Worm (Caenorhabditis elegans) whole organism, L2 larva: ENCODE results near the gene dsb-2.
A peak's percentile ranks its signal among the peaks of the same experiment; 100 is the strongest.

ENCODE experiments used
- C34F6.9 ChIP-seq: fragments of 150-350 bp; optimal IDR thresholded peaks from 2 replicates; lab custom pipeline; 2014; ENCODE audit warnings: missing biosample characterization, missing genetic modification characterization
- F13H6.1 ChIP-seq: sonication (generic microtip); optimal IDR thresholded peaks from 2 replicates; lab custom pipeline; 2016; ENCODE audit warnings: missing genetic modification characterization, missing compliant biosample characterization
- R02D3.7 ChIP-seq: fragments of 150-350 bp; optimal IDR thresholded peaks from 2 replicates; lab custom pipeline; 2014; ENCODE audit warnings: missing biosample characterization, missing genetic modification characterization
- Y55F3AM.14 ChIP-seq: fragments of 200-800 bp; sonication (Bioruptor generic); optimal IDR thresholded peaks from 2 replicates; lab custom pipeline; 2018; ENCODE audit warnings: mild to moderate bottlenecking, missing genetic modification characterization, missing compliant biosample characterization
- ZK546.5 ChIP-seq: sonication (generic microtip); optimal IDR thresholded peaks from 2 replicates; lab custom pipeline; 2017; ENCODE audit warnings: missing biosample characterization, missing genetic modification characterization
- alr-1 ChIP-seq: fragments of 150-350 bp; optimal IDR thresholded peaks from 2 replicates; lab custom pipeline; 2014; ENCODE audit warnings: missing biosample characterization, missing genetic modification characterization
- aly-2 ChIP-seq: fragments of 150-350 bp; optimal IDR thresholded peaks from 2 replicates; lab custom pipeline; 2014; ENCODE audit warnings: missing biosample characterization, missing genetic modification characterization
- ama-1 ChIP-seq: fragments of 150-350 bp; optimal IDR thresholded peaks from 2 replicates; lab custom pipeline; 2018; ENCODE audit warnings: inconsistent platforms
- blmp-1 ChIP-seq: sonication (generic microtip); optimal IDR thresholded peaks from 2 replicates; lab custom pipeline; 2017; ENCODE audit warnings: missing genetic modification characterization, mild to moderate bottlenecking, missing compliant biosample characterization, antibody characterized with exemption, moderate library complexity; ENCODE audit not compliant: insufficient read depth
- ceh-16 ChIP-seq: fragments of 150-350 bp; optimal IDR thresholded peaks from 2 replicates; lab custom pipeline; 2014; ENCODE audit warnings: missing biosample characterization, missing genetic modification characterization
- ceh-82 ChIP-seq: fragments of 150-350 bp; optimal IDR thresholded peaks from 2 replicates; lab custom pipeline; 2014; ENCODE audit warnings: missing biosample characterization, missing genetic modification characterization
- crh-2 ChIP-seq: sonication (generic microtip); optimal IDR thresholded peaks from 2 replicates; lab custom pipeline; 2017; ENCODE audit warnings: missing biosample characterization, missing genetic modification characterization
- dmd-4 ChIP-seq: sonication (generic microtip); optimal IDR thresholded peaks from 2 replicates; lab custom pipeline; 2017; ENCODE audit warnings: missing biosample characterization, missing genetic modification characterization
- egl-27 ChIP-seq: sonication (generic microtip); optimal IDR thresholded peaks from 3 replicates; lab custom pipeline; 2017; ENCODE audit warnings: missing biosample characterization, missing genetic modification reagents, missing genetic modification characterization
- elt-1 ChIP-seq: fragments of 150-350 bp; optimal IDR thresholded peaks from 2 replicates; lab custom pipeline; 2014; ENCODE audit warnings: missing biosample characterization, missing genetic modification characterization
- elt-3 ChIP-seq: sonication (generic microtip); optimal IDR thresholded peaks from 2 replicates; lab custom pipeline; 2017; ENCODE audit warnings: missing biosample characterization, missing genetic modification characterization
- fos-1 ChIP-seq: fragments of 150-350 bp; optimal IDR thresholded peaks from 2 replicates; lab custom pipeline; 2014; ENCODE audit warnings: missing biosample characterization, missing genetic modification characterization
- gmeb-1 ChIP-seq: fragments of 150-350 bp; optimal IDR thresholded peaks from 2 replicates; lab custom pipeline; 2014; ENCODE audit warnings: missing biosample characterization, missing genetic modification characterization
- lin-11 ChIP-seq: fragments of 150-350 bp; sonication (generic microtip); optimal IDR thresholded peaks from 2 replicates; lab custom pipeline; 2014; ENCODE audit warnings: missing biosample characterization, missing genetic modification characterization, inconsistent platforms, mixed read lengths
- lin-13 ChIP-seq: fragments of 150-350 bp; optimal IDR thresholded peaks from 2 replicates; lab custom pipeline; 2014; ENCODE audit warnings: missing biosample characterization, missing genetic modification reagents, missing genetic modification characterization
- lin-39 ChIP-seq: fragments of 150-350 bp; optimal IDR thresholded peaks from 2 replicates; lab custom pipeline; 2014; ENCODE audit warnings: missing biosample characterization, missing genetic modification reagents, missing genetic modification characterization
- lsy-2 ChIP-seq, 2 experiments: fragments of 150-350 bp in 1 of 2; sonication (generic microtip) in 1 of 2; optimal IDR thresholded peaks; 2 replicates each; lab custom pipeline; 2014 to 2017; ENCODE audit warnings: missing biosample characterization in 2 of 2, missing genetic modification characterization in 2 of 2
- mab-5 ChIP-seq: fragments of 150-350 bp; optimal IDR thresholded peaks from 2 replicates; lab custom pipeline; 2014; ENCODE audit warnings: missing biosample characterization, missing genetic modification characterization
- mbf-1 ChIP-seq: sonication (generic microtip); optimal IDR thresholded peaks from 2 replicates; lab custom pipeline; 2017; ENCODE audit warnings: missing biosample characterization, missing genetic modification characterization
- mdl-1 ChIP-seq, 2 experiments: fragments of 150-350 bp in 1 of 2; sonication (generic microtip) in 1 of 2; optimal IDR thresholded peaks; 2 replicates each; lab custom pipeline; 2017; ENCODE audit warnings: missing biosample characterization in 2 of 2, missing genetic modification characterization in 2 of 2
- nhr-10 ChIP-seq: sonication (generic microtip); optimal IDR thresholded peaks from 2 replicates; lab custom pipeline; 2017; ENCODE audit warnings: missing biosample characterization, missing genetic modification characterization
- nhr-11 ChIP-seq: fragments of 150-350 bp; optimal IDR thresholded peaks from 2 replicates; lab custom pipeline; 2014; ENCODE audit warnings: missing biosample characterization, missing genetic modification characterization
- nhr-12 ChIP-seq: fragments of 150-350 bp; optimal IDR thresholded peaks from 2 replicates; lab custom pipeline; 2014; ENCODE audit warnings: missing biosample characterization, missing genetic modification characterization
- nhr-129 ChIP-seq: fragments of 150-350 bp; optimal IDR thresholded peaks from 2 replicates; lab custom pipeline; 2014; ENCODE audit warnings: missing biosample characterization, missing genetic modification characterization
- nhr-21 ChIP-seq: fragments of 150-350 bp; optimal IDR thresholded peaks from 2 replicates; lab custom pipeline; 2014; ENCODE audit warnings: missing biosample characterization, missing genetic modification characterization
- nhr-23 ChIP-seq: fragments of 150-350 bp; optimal IDR thresholded peaks from 2 replicates; lab custom pipeline; 2014; ENCODE audit warnings: missing biosample characterization, missing genetic modification reagents, missing genetic modification characterization
- nhr-237 ChIP-seq: fragments of 150-350 bp; optimal IDR thresholded peaks from 2 replicates; lab custom pipeline; 2014; ENCODE audit warnings: missing biosample characterization, missing genetic modification characterization
- nhr-25 ChIP-seq: fragments of 150-350 bp; sonication (generic microtip); optimal IDR thresholded peaks from 3 replicates; lab custom pipeline; 2014; ENCODE audit warnings: missing biosample characterization, missing genetic modification characterization
- nhr-6 ChIP-seq: fragments of 150-350 bp; optimal IDR thresholded peaks from 2 replicates; lab custom pipeline; 2014; ENCODE audit warnings: missing biosample characterization, missing genetic modification characterization
- nhr-77 ChIP-seq: fragments of 150-350 bp; optimal IDR thresholded peaks from 2 replicates; lab custom pipeline; 2014; ENCODE audit warnings: missing biosample characterization, missing genetic modification characterization
- peb-1 ChIP-seq: fragments of 150-350 bp; optimal IDR thresholded peaks from 2 replicates; lab custom pipeline; 2014; ENCODE audit warnings: missing biosample characterization, missing genetic modification characterization
- sem-4 ChIP-seq: fragments of 150-350 bp; optimal IDR thresholded peaks from 2 replicates; lab custom pipeline; 2014; ENCODE audit warnings: missing biosample characterization, missing genetic modification reagents, missing genetic modification characterization
- skn-1 ChIP-seq: sonication (generic microtip); optimal IDR thresholded peaks from 2 replicates; lab custom pipeline; 2017; ENCODE audit warnings: missing biosample characterization, missing genetic modification characterization
- sma-3 ChIP-seq: sonication (generic microtip); optimal IDR thresholded peaks from 2 replicates; lab custom pipeline; 2016; ENCODE audit warnings: missing genetic modification reagents, missing genetic modification characterization, missing compliant biosample characterization
- sma-9 ChIP-seq, 2 experiments: fragments of 150-350 bp in 1 of 2; sonication (generic microtip) in 1 of 2; optimal IDR thresholded peaks; 2 replicates each; lab custom pipeline; 2014 to 2016; ENCODE audit warnings: missing genetic modification characterization in 2 of 2, mild to moderate bottlenecking in 1 of 2, missing biosample characterization in 1 of 2, missing compliant biosample characterization in 1 of 2, missing genetic modification reagents in 1 of 2, moderate library complexity in 1 of 2
- snpc-4 ChIP-seq: fragments of 150-350 bp; optimal IDR thresholded peaks from 2 replicates; lab custom pipeline; 2014; ENCODE audit warnings: missing biosample characterization, missing genetic modification characterization
- unc-39 ChIP-seq: fragments of 150-350 bp; optimal IDR thresholded peaks from 2 replicates; lab custom pipeline; 2014; ENCODE audit warnings: missing biosample characterization, missing genetic modification characterization
- unc-55 ChIP-seq: fragments of 150-350 bp; sonication (generic microtip); optimal IDR thresholded peaks from 3 replicates; lab custom pipeline; 2014; ENCODE audit warnings: missing biosample characterization, missing genetic modification reagents, missing genetic modification characterization
- unc-62 ChIP-seq: fragments of 150-350 bp; optimal IDR thresholded peaks from 2 replicates; lab custom pipeline; 2014; ENCODE audit warnings: missing biosample characterization, missing genetic modification reagents, missing genetic modification characterization
- zag-1 ChIP-seq: fragments of 150-350 bp; optimal IDR thresholded peaks from 2 replicates; lab custom pipeline; 2014; ENCODE audit warnings: missing biosample characterization, missing genetic modification characterization
- ztf-1 ChIP-seq: fragments of 200-800 bp; sonication (Bioruptor generic); conservative IDR thresholded peaks from 2 replicates; pipeline ENCODE4 v1.3.6; 2022; ENCODE audit warnings: missing genetic modification characterization, missing compliant biosample characterization
- ztf-11 ChIP-seq: sonication (generic microtip); optimal IDR thresholded peaks from 2 replicates; lab custom pipeline; 2017; ENCODE audit warnings: missing biosample characterization, missing genetic modification characterization
- ztf-4 ChIP-seq: fragments of 150-350 bp; optimal IDR thresholded peaks from 2 replicates; lab custom pipeline; 2014; ENCODE audit warnings: missing biosample characterization, missing genetic modification characterization

dsb-2 gene

ce11 chrII:14437922-14438458 is 27.1 kb downstream of the dsb-2 start, which contains the start of gene K04B12.2 (continued):
- TF ChIP-seq lin-11 (tag; lab: Kevin White, UChicago) (peak; percentile 63), nhr-25 (tag; lab: Kevin White, UChicago) (peak; percentile 49), skn-1 (tag; lab: Kevin White, UChicago) (no peak), ztf-1 (GFP tag; lab: Robert Waterston, UW) (no peak), nhr-10 (tag; lab: Kevin White, UChicago) (no peak), ZK546.5 (no peak), elt-1 (tag; lab: Kevin White, UChicago) (no peak), nhr-6 (tag; lab: Kevin White, UChicago) (no peak), aly-2 (tag; lab: Kevin White, UChicago) (no peak), nhr-77 (tag; lab: Kevin White, UChicago) (peak; percentile 3), lin-13 (GFP tag; lab: Kevin White, UChicago) (peak; percentile 19), unc-39 (tag; lab: Kevin White, UChicago) (no peak), F13H6.1 (tag; lab: Kevin White, UChicago) (peak; percentile 80), ztf-4 (no peak), ceh-16 (tag; lab: Kevin White, UChicago) (peak; percentile 15), ztf-11 (tag; lab: Kevin White, UChicago) (no peak), crh-2 (tag; lab: Kevin White, UChicago) (peak; percentile 85), nhr-21 (tag; lab: Kevin White, UChicago) (peak; percentile 34), gmeb-1 (tag; lab: Kevin White, UChicago) (peak; percentile 71), nhr-11 (tag; lab: Kevin White, UChicago) (no peak), nhr-23 (tag; lab: Kevin White, UChicago) (no peak)

- TF ChIP-seq sma-9 (GFP tag; optimal IDR thresholded peaks at IDR 0.05; lab: Kevin White, UChicago) (no peak), sma-9 (tag; optimal IDR thresholded peaks at IDR 0.05; lab: Kevin White, UChicago) (no peak), R02D3.7 (no peak), ztf-4 (peak; percentile 2), fos-1 (tag; lab: Kevin White, UChicago) (peak; percentile 36), nhr-23 (tag; lab: Kevin White, UChicago) (no peak), nhr-21 (tag; lab: Kevin White, UChicago) (peak; percentile 57), sma-3 (GFP tag; lab: Kevin White, UChicago) (no peak), unc-62 (GFP tag; lab: Kevin White, UChicago) (no peak), skn-1 (tag; lab: Kevin White, UChicago) (no peak), ama-1 (lab: Kevin White, UChicago) (no peak), lin-39 (tag; lab: Kevin White, UChicago) (no peak), ztf-1 (GFP tag; lab: Robert Waterston, UW) (no peak), snpc-4 (peak; percentile 68), elt-3 (no peak), nhr-6 (tag; lab: Kevin White, UChicago) (peak; percentile 65), ztf-11 (tag; lab: Kevin White, UChicago) (no peak), nhr-77 (tag; lab: Kevin White, UChicago) (peak; percentile 6), elt-1 (tag; lab: Kevin White, UChicago) (no peak), zag-1 (tag; lab: Kevin White, UChicago) (peak; percentile 47), ceh-82 (tag; lab: Kevin White, UChicago) (no peak), ZK546.5 (peak; percentile 16), crh-2 (tag; lab: Kevin White, UChicago) (peak; percentile 77), alr-1 (no peak), egl-27 (tag; lab: Kevin White, UChicago) (no peak), unc-55 (peak; percentile 95), mab-5 (peak; percentile 75), sem-4 (tag; lab: Kevin White, UChicago) (peak; percentile 50), nhr-10 (tag; lab: Kevin White, UChicago) (no peak), nhr-129 (tag; lab: Kevin White, UChicago) (peak; percentile 72), dmd-4 (tag; lab: Kevin White, UChicago) (no peak), aly-2 (tag; lab: Kevin White, UChicago) (no peak), lsy-2 (tag; optimal IDR thresholded peaks at IDR 0.05; lab: Kevin White, UChicago) (peak; percentile 74 to 88), ceh-16 (tag; lab: Kevin White, UChicago) (peak; percentile 5), F13H6.1 (tag; lab: Kevin White, UChicago) (peak; percentile 43), nhr-237 (no peak), nhr-12 (tag; lab: Kevin White, UChicago) (no peak), mbf-1 (tag; lab: Kevin White, UChicago) (no peak), unc-39 (tag; lab: Kevin White, UChicago) (no peak), Y55F3AM.14 (GFP tag; lab: Kevin White, UChicago) (no peak), lin-11 (tag; lab: Kevin White, UChicago) (peak; percentile 22), nhr-25 (tag; lab: Kevin White, UChicago) (peak; percentile 75), gmeb-1 (tag; lab: Kevin White, UChicago) (peak; percentile 97), blmp-1 (tag; lab: Kevin White, UChicago) (no peak), C34F6.9 (tag; lab: Kevin White, UChicago) (peak; percentile 86), lin-13 (GFP tag; lab: Kevin White, UChicago) (peak; percentile 85), nhr-11 (tag; lab: Kevin White, UChicago) (no peak), mdl-1 (tag; optimal IDR thresholded peaks at IDR 0.05; lab: Kevin White, UChicago) (no peak), peb-1 (no peak)
- TF ChIP-seq, all 48 proteins: peak for 21
These were observed 30.2 kb downstream of the dsb-2 start, which contains the start of gene smg-8 for ce11 chrII:14441144-14441543. Gene smg-8 (plus strand): TSS chrII:14441409.
